Fruit fly (Drosophila melanogaster): Measurements from ENCODE around the gene Sdhaf3.
A peak's percentile ranks its signal among the peaks of the same experiment; 100 is the strongest.

The Sdhaf3 gene

DNA sequence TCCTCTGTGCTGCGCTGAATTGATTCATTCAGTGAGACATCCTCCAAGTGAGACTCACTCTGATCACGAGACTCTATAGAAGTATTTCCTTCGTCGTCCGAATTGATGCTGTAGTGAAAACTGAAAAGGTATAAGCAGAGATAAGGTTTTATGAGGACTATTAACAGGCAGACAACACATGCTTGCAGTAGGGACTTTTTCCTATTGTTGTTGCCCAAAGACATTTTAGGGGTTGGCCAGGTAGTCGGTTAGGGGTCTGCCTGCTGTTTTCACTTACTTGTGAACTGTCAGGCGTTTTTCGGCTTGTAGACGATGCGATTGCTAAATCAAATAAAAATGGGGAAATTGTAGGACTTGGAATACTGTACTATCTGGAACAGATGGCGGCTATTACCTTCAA is 13.7 kb downstream of the Sdhaf3 start:
- TF ChIP-seq dsf (GFP tag; optimal IDR thresholded peaks at IDR 0.05; ENCODE audit: borderline replicate concordance) (no peak), Hnf4 (GFP tag; optimal IDR thresholded peaks at IDR 0.05) (no peak), OdsH (GFP tag; optimal IDR thresholded peaks at IDR 0.05) (no peak), dl (GFP tag; optimal IDR thresholded peaks at IDR 0.05; ENCODE audit: insufficient read depth in 1 of 2, partially characterized antibody in 2 of 2) (no peak), sage (GFP tag; optimal IDR thresholded peaks at IDR 0.05) (no peak), CG32264 (GFP tag; optimal IDR thresholded peaks at IDR 0.05) (no peak), dmrt93B (GFP tag; optimal IDR thresholded peaks at IDR 0.05) (no peak), rgr (GFP tag; optimal IDR thresholded peaks at IDR 0.05) (no peak), Dif (GFP tag; optimal IDR thresholded peaks at IDR 0.05; ENCODE audit: partially characterized antibody) (no peak), Sp1 (GFP tag; optimal IDR thresholded peaks at IDR 0.05) (no peak), Hr83 (GFP tag; optimal IDR thresholded peaks at IDR 0.05; ENCODE audit: poor library complexity, severe bottlenecking) (no peak), Jra (GFP tag; optimal IDR thresholded peaks at IDR 0.05) (no peak)

DNA sequence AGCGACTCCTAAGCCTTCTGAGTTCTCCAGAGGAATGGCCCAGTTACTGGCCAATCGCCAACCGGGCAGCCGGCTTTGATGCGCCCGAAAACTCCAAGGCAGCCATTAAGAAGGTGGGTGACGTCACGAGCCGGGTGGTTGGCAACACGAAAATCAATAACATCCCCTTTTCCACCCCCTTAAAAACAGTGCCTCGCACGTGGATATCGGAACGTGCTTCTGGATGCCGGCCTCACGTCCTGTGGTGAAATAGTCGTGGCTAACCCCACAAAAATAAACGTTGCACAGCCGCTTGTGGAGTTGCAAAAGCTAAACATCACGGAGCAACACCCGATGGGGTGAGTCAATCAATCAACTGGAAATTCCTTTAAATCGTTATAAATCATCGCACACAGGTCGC is 25.6 kb downstream of the Sdhaf3 start:
- TF ChIP-seq HLH106 (tag; optimal IDR thresholded peaks at IDR 0.05) (no peak), Mio (GFP tag; optimal IDR thresholded peaks at IDR 0.05) (no peak), Dfd (GFP tag; optimal IDR thresholded peaks at IDR 0.05) (no peak), Hr78 (GFP tag; optimal IDR thresholded peaks at IDR 0.05) (no peak), brk (GFP tag; optimal IDR thresholded peaks at IDR 0.05) (no peak), Abd-B (GFP tag; optimal IDR thresholded peaks at IDR 0.05) (no peak), jim (GFP tag; optimal IDR thresholded peaks at IDR 0.05) (no peak), CG9705 (GFP tag; optimal IDR thresholded peaks at IDR 0.05) (no peak), OdsH (GFP tag; optimal IDR thresholded peaks at IDR 0.05) (no peak), ey (GFP tag; optimal IDR thresholded peaks at IDR 0.05) (no peak)

DNA sequence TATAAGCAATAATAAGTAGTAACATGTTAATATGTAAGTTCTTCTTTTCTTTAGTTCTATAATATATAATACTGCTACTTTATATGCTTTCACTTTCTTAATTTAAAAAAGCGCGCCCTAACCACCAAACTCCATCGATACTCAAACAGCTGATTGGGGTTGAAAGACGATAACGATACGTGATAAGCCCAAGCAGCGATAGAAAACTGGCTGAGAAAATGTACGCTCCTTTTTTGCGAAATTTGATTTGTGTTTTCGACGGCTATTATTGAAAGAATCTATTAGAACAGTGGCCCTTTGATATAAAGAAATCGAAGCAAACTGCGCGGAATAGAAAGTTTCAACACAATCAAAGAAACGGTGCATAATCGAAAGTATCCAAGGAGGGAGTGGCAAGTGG is 26.4 kb downstream of the Sdhaf3 start, which contains the start of gene CG14883:
Gene CG14883 (plus strand): TSS at position 178 of the 400 bp plus-strand sequence.
- TF ChIP-seq lola (GFP tag; optimal IDR thresholded peaks at IDR 0.05) (no peak), Abd-B (GFP tag; optimal IDR thresholded peaks at IDR 0.05) (no peak), foxo (GFP tag; optimal IDR thresholded peaks at IDR 0.05) (no peak), br (GFP tag; optimal IDR thresholded peaks at IDR 0.05) (no peak), Vsx2 (GFP tag; optimal IDR thresholded peaks at IDR 0.05; ENCODE audit: partially characterized antibody) (no peak), Jra (GFP tag; optimal IDR thresholded peaks at IDR 0.05) (no peak), woc (GFP tag; optimal IDR thresholded peaks at IDR 0.05) (no peak), ey (GFP tag; optimal IDR thresholded peaks at IDR 0.05) (no peak), CG32264 (GFP tag; optimal IDR thresholded peaks at IDR 0.05) (no peak), usp (GFP tag; optimal IDR thresholded peaks at IDR 0.05) (no peak), Rel (GFP tag; optimal IDR thresholded peaks at IDR 0.05) (no peak), Rel (tag; optimal IDR thresholded peaks at IDR 0.05) (no peak), Dif (GFP tag; optimal IDR thresholded peaks at IDR 0.05; ENCODE audit: partially characterized antibody) (no peak), dmrt93B (GFP tag; optimal IDR thresholded peaks at IDR 0.05) (no peak)

DNA sequence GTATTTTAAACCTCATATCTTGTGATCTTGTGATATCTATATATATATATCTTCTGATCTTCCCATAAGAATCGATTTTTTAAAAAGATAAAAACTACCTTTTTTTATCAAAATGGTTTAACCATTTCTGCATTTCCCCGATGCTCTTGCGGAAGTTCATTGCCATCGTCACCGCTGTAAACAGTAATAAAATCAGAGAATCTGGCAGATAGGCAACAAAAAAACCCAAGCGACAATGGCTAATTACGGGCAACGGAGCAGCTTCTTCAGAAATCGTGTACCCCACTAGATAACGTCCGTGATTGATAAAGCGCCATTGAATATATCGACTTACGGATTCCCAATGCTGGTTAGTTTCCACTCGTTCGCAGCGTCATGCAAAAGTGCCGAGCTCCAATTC is 28.1 kb downstream of the Sdhaf3 start, which contains the start of gene CG10405:
Gene CG10405 (plus strand): TSS at position 301 of the 400 bp plus-strand sequence.
- no peak for TF ChIP-seq dl (GFP tag; optimal IDR thresholded peaks at IDR 0.05; ENCODE audit: insufficient read depth in 1 of 2, partially characterized antibody in 2 of 2)
- TF ChIP-seq usp (GFP tag; optimal IDR thresholded peaks at IDR 0.05), result no peak
- TF ChIP-seq Sp1 (GFP tag; optimal IDR thresholded peaks at IDR 0.05), result no peak
- no peak for TF ChIP-seq CG32264 (GFP tag; optimal IDR thresholded peaks at IDR 0.05)

DNA sequence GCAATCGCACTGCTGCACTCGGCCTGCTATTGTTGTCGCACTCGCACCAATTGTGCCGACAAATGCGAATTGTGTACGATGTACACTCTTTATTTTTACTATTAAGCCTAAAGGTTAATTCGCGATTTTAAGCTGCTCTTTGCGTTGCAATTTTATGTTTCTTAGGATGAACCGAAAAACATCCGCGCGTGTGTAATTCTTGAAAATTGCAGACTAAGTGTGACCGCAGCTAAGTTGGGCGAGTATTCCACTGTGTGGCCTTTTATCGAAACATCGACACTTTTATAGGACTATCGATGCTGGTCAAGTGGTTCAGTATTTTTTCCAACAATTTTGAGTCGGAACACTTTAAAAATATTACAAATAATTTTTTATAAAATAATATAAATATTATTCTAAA is 28.7 kb downstream of the Sdhaf3 start, which contains the start of gene Pak3:
Gene Pak3 (minus strand): TSS at position 225 of the 400 bp plus-strand sequence.
- TF ChIP-seq Rel (GFP tag; optimal IDR thresholded peaks at IDR 0.05) (no peak), Rel (tag; optimal IDR thresholded peaks at IDR 0.05) (peak; percentile 8), Vsx2 (GFP tag; optimal IDR thresholded peaks at IDR 0.05; ENCODE audit: partially characterized antibody) (peak; percentile 48), Hr83 (GFP tag; optimal IDR thresholded peaks at IDR 0.05; ENCODE audit: poor library complexity, severe bottlenecking) (peak; percentile 58), h (GFP tag; optimal IDR thresholded peaks at IDR 0.05) (no peak)
